Fruit fly (Drosophila melanogaster) Kc167 (cell line): Measurements from ENCODE around the gene Deaf1.

Experiments used
- Myc ChIP-seq: fragments of >200 bp; optimal IDR thresholded peaks from 2 replicates; lab custom pipeline; 2017; ENCODE audit warnings: missing external identifiers
- Sin3A ChIP-seq: fragments of >200 bp; optimal IDR thresholded peaks from 2 replicates; lab custom pipeline; 2018; ENCODE audit warnings: missing external identifiers
- h ChIP-seq: fragments of >200 bp; optimal IDR thresholded peaks from 3 replicates; lab custom pipeline; 2018; ENCODE audit warnings: missing external identifiers
- insv ChIP-seq: fragments of >200 bp; optimal IDR thresholded peaks from 3 replicates; lab custom pipeline; 2018; ENCODE audit warnings: missing external identifiers
- psq ChIP-seq: fragments of >200 bp; optimal IDR thresholded peaks from 2 replicates; lab custom pipeline; 2017; ENCODE audit warnings: missing external identifiers
- ttk ChIP-seq: sonication (Bioruptor generic); optimal IDR thresholded peaks from 2 replicates; lab custom pipeline; 2017; ENCODE audit warnings: missing external identifiers

The Deaf1 gene

DNA sequence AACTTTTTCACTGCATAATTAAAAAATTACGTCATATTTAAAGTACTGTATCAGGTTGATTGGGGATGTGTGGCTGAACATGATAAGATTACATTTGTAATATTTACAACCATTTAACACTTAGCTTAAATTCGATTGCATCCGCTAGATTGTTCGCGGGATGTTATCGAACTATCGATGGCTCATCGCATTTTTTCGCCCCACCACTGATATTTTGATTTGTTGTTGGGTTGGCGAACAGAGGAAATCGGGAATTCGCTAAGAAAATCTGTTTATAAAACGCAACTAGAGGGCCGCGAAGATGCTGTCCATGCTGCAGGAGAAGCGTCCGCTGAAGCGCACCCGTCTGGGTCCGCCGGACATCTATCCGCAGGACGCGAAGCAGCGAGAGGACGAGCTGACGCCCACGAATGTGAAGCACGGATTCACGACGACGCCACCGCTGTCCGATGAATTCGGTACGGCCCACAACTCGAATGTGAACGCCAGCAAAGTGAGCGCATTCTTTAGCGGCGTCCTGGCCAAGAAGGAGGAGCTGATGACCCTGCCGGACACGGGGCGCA, 18.5 kb downstream of the Deaf1 start, which contains the start of gene kto:
TSS of gene kto (plus strand) at position 240 of the 563 bp plus-strand sequence.
- TF ChIP-seq Sin3A (lab: Kevin White, UChicago) (no peak), psq (no peak), insv (no peak), h (lab: Kevin White, UChicago) (no peak), Myc (lab: Kevin White, UChicago) (no peak), ttk (lab: Kevin White, UChicago) (no peak)

DNA sequence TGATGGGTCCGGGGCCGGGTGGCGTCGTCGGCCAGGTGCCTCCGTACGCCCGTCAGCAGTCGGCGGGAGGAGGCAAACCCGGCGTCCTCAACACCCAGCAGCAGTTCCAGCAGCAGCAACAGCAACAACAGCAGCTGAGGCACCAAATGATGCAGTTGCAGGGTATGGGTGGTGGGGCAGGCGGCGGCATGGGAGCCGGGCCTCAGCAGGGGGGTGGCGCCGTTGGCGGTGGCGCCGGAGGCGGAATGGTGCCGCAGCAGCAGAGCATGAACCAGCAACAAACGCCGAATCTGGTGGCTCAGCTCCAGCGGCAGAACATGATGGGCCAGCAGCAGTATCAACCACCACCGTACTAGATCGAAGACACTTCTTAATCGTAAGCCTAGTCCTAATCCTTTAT, 26.5 kb downstream of the Deaf1 start:
- TF ChIP-seq psq (no peak), Myc (lab: Kevin White, UChicago) (no peak), insv (no peak), h (lab: Kevin White, UChicago) (no peak), ttk (lab: Kevin White, UChicago) (no peak), Sin3A (lab: Kevin White, UChicago) (no peak)

DNA sequence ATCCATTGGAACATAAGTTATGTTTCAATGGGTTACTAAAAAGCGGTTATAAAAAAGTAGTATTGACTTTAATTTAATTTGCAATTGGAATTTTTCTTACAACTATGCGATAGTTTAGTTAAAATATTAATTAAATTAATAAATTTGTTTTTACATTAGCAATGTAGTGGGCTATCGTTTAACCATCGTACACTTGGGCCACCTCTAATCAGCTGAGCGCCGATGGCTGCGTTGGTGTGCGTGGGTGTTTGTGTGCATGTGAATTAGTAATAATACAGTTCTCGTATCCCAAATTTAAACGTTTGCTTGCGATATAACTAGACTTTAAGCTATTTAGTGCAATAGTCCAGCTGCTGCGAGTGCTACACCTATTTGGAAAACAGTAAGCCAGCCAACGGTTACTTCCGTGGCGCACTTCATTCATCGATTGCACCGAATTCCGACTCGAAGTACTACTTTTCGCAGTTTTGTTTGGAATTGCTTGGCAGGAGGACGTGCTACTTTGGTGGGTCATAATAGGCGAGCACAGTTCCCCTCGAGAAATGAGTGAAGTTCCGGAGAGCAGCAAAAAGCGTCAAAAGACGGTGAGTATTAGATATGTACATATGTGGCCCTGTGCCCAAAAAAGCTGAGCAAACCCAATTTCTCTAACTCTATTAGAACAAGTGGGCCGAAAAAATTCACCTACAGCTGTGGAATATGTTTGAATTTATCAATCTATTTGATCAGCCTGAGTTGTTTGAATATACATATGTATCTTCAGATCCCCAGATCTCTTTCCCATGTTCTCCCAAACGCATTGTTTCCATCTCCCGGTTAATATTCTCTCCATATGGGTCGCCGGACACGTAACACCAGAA, 27.3 kb downstream of the Deaf1 start, which contains the start of gene Papss:
TSS of gene Papss (plus strand) at position 247 of the 860 bp plus-strand sequence.
- no peak for TF ChIP-seq h (lab: Kevin White, UChicago)
- TF ChIP-seq Sin3A (lab: Kevin White, UChicago): no peak
- no peak for TF ChIP-seq ttk (lab: Kevin White, UChicago)
- no peak for TF ChIP-seq psq
- no peak for TF ChIP-seq insv
- TF ChIP-seq Myc (lab: Kevin White, UChicago): no peak

DNA sequence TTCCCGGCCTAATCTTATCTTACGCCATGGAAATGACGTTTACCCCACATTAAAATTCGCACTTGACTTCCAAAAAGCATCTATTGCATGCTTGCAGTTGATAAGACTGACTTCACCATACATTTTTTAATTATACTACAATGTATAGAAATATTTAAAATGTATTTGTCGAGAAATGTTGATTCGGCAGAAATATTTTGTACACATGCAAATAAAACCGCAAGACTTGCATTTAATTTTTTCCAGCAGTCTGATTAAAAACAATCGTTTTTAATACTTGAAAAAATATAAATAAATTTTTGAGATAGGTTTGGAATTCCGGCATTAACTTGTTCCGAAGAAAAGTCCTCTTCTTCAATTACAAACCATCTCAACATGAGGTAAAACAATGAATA, 27.9 kb downstream of the Deaf1 start:
- TF ChIP-seq insv (no peak), ttk (lab: Kevin White, UChicago) (no peak), psq (no peak), h (lab: Kevin White, UChicago) (no peak), Myc (lab: Kevin White, UChicago) (no peak), Sin3A (lab: Kevin White, UChicago) (no peak)

DNA sequence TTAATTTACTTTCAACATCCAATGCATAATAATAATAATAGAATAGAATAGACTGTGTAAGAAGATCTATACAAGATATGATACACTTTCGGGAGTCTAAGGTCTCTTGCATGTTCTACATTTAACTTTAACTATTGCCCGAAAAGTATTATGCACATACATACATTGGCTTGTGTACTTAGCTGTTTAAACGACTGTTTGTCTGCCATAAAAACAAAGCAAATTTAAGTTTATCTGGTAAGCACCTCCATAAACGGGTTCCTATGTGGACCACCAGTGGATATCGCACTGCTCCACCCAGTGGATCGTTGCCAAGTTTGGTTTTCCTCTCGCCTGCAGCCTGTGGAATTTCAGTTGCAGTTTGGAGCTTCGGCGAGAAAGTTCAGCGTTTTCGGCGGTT, 29.0 kb downstream of the Deaf1 start:
- TF ChIP-seq ttk (lab: Kevin White, UChicago): no peak
- TF ChIP-seq insv: no peak
- TF ChIP-seq Sin3A (lab: Kevin White, UChicago): no peak
- TF ChIP-seq Myc (lab: Kevin White, UChicago): no peak
- TF ChIP-seq h (lab: Kevin White, UChicago): no peak
- TF ChIP-seq psq: no peak

DNA sequence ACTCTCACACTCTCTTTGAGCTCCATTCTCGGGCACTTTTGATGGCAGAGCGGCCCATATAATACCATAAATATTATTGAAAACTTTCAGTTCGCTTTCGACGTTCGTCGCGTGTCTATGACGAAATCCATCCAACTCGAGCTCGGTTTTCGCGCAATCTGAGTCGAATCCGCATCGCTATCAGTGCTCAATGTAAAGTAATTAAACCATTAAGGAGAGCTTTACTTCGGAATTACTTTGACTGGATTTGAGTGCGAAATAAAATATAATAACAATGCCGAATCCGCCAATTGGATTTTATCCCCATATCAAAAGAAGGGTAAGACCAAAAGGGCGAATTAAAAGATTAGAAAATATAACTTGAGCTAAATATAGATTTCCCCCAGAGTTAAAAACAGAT, 30.1 kb downstream of the Deaf1 start:
- TF ChIP-seq Sin3A (lab: Kevin White, UChicago) (no peak), insv (no peak), h (lab: Kevin White, UChicago) (no peak), ttk (lab: Kevin White, UChicago) (no peak), psq (no peak), Myc (lab: Kevin White, UChicago) (no peak)

DNA sequence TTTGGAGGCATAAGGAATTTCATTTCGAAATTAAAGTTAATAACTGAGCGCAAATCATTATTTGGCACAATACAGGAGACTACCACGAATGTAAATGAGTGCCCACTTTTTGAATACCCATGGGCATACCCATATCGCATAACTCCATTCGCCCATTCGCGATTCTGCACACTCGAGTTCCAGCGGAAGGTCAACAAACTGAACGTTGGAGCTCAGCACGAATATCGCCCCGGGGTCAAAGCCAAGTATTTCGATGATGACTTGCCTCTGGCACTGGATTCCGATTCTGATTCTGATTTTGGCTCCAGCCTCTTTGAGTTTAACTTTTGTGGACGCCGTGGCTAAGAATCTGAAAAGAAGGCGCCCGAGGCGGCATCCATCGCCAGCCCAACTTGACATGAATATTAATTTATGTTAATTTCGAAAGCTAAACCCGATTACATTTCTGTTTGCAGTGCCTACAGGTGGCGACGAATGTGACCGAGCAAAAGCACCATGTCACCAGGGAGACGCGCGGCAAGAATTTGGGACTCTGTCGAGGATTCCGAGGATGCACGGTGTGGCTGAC, 40.0 kb downstream of the Deaf1 start:
- TF ChIP-seq psq: no peak
- TF ChIP-seq Myc (lab: Kevin White, UChicago): no peak
- no peak for TF ChIP-seq h (lab: Kevin White, UChicago)
- no peak for TF ChIP-seq ttk (lab: Kevin White, UChicago)
- TF ChIP-seq insv: no peak
- TF ChIP-seq Sin3A (lab: Kevin White, UChicago): no peak

DNA sequence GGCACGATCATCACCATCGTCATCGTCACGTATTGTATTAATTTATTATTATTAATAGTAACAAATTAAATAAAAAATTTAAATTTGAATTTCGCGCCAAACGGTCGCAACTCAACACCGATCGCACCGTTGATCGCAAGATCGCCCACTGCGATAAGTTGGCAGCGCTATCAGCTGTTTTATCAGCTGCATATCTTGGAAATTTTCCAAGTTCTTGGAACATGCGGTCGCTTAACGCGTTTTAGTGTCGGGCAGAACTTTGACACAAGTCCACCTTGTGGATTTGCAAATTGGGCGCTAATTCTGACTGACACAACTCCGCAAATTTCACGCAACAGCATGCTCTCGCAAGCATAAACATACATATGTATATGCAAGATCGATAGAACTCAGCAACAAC, 43.2 kb downstream of the Deaf1 start:
- no peak for TF ChIP-seq psq
- TF ChIP-seq h (lab: Kevin White, UChicago): no peak
- no peak for TF ChIP-seq Myc (lab: Kevin White, UChicago)
- no peak for TF ChIP-seq insv
- no peak for TF ChIP-seq ttk (lab: Kevin White, UChicago)
- no peak for TF ChIP-seq Sin3A (lab: Kevin White, UChicago)

DNA sequence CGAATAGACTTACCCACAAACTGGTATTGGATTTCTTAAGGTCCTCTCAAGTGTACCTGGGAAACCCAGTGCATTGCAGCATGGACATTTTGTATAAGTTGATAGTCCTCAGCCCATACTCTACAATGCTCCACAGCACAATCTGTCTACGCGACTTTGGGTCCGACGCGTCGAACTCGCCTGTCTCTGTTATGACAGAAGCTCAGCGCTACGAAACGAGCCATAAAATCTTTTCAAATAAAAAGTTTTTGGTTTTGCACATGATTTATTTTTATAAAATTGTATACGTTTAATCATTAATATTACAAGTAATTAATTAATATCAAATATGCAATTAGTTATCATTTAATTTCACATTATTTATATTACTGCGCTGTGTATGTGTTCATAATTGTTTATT, 49.3 kb downstream of the Deaf1 start:
- TF ChIP-seq Myc (lab: Kevin White, UChicago) (no peak), ttk (lab: Kevin White, UChicago) (no peak), Sin3A (lab: Kevin White, UChicago) (no peak), psq (no peak), h (lab: Kevin White, UChicago) (no peak), insv (no peak)

DNA sequence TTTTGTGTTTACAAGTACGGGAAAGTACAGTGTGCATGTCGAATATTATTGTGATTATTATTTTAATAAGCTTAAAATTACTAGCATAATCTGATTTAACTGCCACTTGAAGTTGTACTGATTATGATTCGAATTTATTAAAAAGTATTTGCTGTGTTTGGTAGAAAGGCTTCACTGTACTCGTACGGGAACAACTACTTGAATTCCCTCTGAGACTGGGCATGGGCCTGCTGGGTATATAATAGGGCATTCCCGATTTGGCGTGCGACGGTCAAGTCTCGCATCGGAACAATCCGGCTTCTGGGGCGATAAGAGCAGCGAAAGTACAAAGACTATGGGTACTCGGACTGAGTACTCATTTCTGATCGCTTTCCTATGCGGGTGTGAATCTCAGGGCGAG, 51.7 kb downstream of the Deaf1 start:
- TF ChIP-seq ttk (lab: Kevin White, UChicago): no peak
- no peak for TF ChIP-seq psq
- no peak for TF ChIP-seq Sin3A (lab: Kevin White, UChicago)
- no peak for TF ChIP-seq insv
- TF ChIP-seq Myc (lab: Kevin White, UChicago): no peak
- TF ChIP-seq h (lab: Kevin White, UChicago): no peak

DNA sequence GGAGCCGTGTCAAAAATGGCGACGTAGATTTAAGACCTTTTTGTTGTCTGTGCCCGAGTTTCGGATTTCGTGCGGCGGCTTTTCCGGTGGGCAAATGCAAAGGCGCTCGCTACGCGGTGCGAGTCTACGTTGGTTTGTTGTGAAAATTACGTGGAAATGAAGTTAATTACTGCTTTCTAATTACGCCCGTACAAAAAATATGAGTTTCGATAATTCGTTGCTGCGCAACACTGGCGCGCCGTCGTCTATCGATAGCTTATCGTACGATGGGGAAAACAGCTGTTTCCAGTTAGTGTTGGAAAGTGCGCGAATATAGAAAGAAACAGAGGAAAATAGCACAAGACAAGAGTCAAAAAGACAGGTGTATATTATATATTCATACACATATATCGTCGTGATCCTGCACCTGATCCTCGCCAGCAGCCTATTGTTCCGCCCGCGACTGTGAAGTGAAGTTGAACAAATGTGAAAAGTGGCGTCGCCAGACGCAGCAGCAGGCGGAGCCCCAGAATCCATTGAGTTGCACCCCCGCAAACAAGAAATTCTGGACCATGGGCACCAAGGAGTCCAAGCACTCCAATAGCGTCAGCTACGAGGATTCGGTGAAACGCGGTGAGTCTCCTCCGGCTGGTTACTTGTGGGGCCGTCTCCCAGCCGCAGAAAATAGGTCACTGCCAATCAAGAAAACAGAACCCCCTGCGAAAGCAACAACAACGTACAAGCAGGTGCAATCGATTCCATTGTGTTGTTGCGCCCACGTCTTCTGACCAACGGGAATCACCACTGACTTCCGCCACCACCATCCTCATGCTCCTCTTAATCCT, 53.1 kb downstream of the Deaf1 start, which contains the start of the genes Rab8 and Usp32:
TSS of gene Rab8 (minus strand) at position 236 of the 824 bp plus-strand sequence.
TSS of gene Usp32 (plus strand) at position 297 of the 824 bp plus-strand sequence.
- TF ChIP-seq ttk (lab: Kevin White, UChicago) (no peak), psq (no peak), Sin3A (lab: Kevin White, UChicago) (no peak), Myc (lab: Kevin White, UChicago) (no peak), h (lab: Kevin White, UChicago) (no peak), insv (no peak)
